Fruit fly (Drosophila melanogaster) whole organism, prepupa: ENCODE data around the gene ect.
A peak's percentile ranks its signal among the peaks of the same experiment; 100 is the strongest.

Experiments used
- Blimp-1 ChIP-seq: fragments of 200-800 bp; sonication (Bioruptor generic); optimal IDR thresholded peaks from 3 replicates; lab custom pipeline; 2017; ENCODE audit warnings: missing biosample characterization, missing genetic modification characterization, mild to moderate bottlenecking, moderate library complexity, missing genetic modification reagents
- CG10631 ChIP-seq: fragments of 200-800 bp; sonication (Bioruptor generic); optimal IDR thresholded peaks from 2 replicates; lab custom pipeline; 2016; ENCODE audit warnings: missing biosample characterization, missing genetic modification characterization
- CG11294 ChIP-seq: fragments of 200-800 bp; sonication (Bioruptor generic); IDR thresholded peaks from 2 replicates; pipeline ENCODE4 v1.3.6; 2022; ENCODE audit warnings: missing biosample characterization, missing genetic modification characterization
- CG11762 ChIP-seq: fragments of 200-800 bp; sonication (Bioruptor generic); optimal IDR thresholded peaks from 3 replicates; lab custom pipeline; 2016; ENCODE audit warnings: missing biosample characterization, missing genetic modification characterization; ENCODE audit not compliant: insufficient read depth
- CG11902 ChIP-seq: fragments of 200-800 bp; sonication (Bioruptor generic); optimal IDR thresholded peaks from 3 replicates; lab custom pipeline; 2016; ENCODE audit warnings: missing biosample characterization, missing genetic modification characterization
- CG15336 ChIP-seq: fragments of 200-800 bp; sonication (Bioruptor generic); IDR thresholded peaks from 2 replicates; pipeline ENCODE4 v1.3.6; 2022; ENCODE audit warnings: missing biosample characterization, missing genetic modification characterization
- CG1621 ChIP-seq: fragments of 200-800 bp; sonication (Bioruptor generic); optimal IDR thresholded peaks from 3 replicates; lab custom pipeline; 2018; ENCODE audit warnings: missing biosample characterization, mild to moderate bottlenecking, missing genetic modification characterization
- CG16779 ChIP-seq: fragments of 200-800 bp; sonication (Bioruptor generic); optimal IDR thresholded peaks from 3 replicates; lab custom pipeline; 2017; ENCODE audit warnings: missing biosample characterization, mild to moderate bottlenecking, missing genetic modification characterization
- CG3032 ChIP-seq: fragments of 200-800 bp; optimal IDR thresholded peaks from 2 replicates; lab custom pipeline; 2019; ENCODE audit warnings: missing biosample characterization, mild to moderate bottlenecking, missing genetic modification characterization, moderate library complexity
- CG31627 ChIP-seq: fragments of 200-800 bp; sonication (Bioruptor generic); optimal IDR thresholded peaks from 3 replicates; lab custom pipeline; 2016; ENCODE audit warnings: missing biosample characterization, missing genetic modification characterization
- CG32006 ChIP-seq: fragments of 200-800 bp; sonication (Bioruptor generic); optimal IDR thresholded peaks from 3 replicates; lab custom pipeline; 2017; ENCODE audit warnings: missing biosample characterization, mild to moderate bottlenecking, missing genetic modification characterization
- CG34406 ChIP-seq: fragments of 200-800 bp; sonication (Bioruptor generic); optimal IDR thresholded peaks from 3 replicates; lab custom pipeline; 2016; ENCODE audit warnings: missing biosample characterization, missing genetic modification characterization
- CG3919 ChIP-seq: fragments of 200-800 bp; sonication (Bioruptor generic); optimal IDR thresholded peaks from 3 replicates; lab custom pipeline; 2016; ENCODE audit warnings: missing biosample characterization, missing genetic modification characterization
- CG4318 ChIP-seq: fragments of 200-800 bp; sonication (Bioruptor generic); optimal IDR thresholded peaks from 3 replicates; lab custom pipeline; 2017; ENCODE audit warnings: missing biosample characterization, mild to moderate bottlenecking, missing genetic modification characterization
- CG6163 ChIP-seq: fragments of 200-800 bp; sonication (Bioruptor generic); IDR thresholded peaks from 3 replicates; pipeline ENCODE4 v1.3.6; 2022; ENCODE audit warnings: missing biosample characterization, missing genetic modification characterization
- CG6276 ChIP-seq: fragments of 200-800 bp; sonication (Bioruptor generic); optimal IDR thresholded peaks from 2 replicates; lab custom pipeline; 2017; ENCODE audit warnings: missing biosample characterization, mild to moderate bottlenecking, missing genetic modification characterization
- CG6854 ChIP-seq: fragments of 200-800 bp; sonication (Bioruptor generic); optimal IDR thresholded peaks from 2 replicates; lab custom pipeline; 2017; ENCODE audit warnings: missing biosample characterization, mild to moderate bottlenecking, missing genetic modification characterization
- CG7368 ChIP-seq: fragments of 200-800 bp; sonication (Bioruptor generic); optimal IDR thresholded peaks from 3 replicates; lab custom pipeline; 2016; ENCODE audit warnings: missing biosample characterization, missing genetic modification characterization
- CG8119 ChIP-seq: fragments of 200-800 bp; sonication (Bioruptor generic); IDR thresholded peaks from 3 replicates; pipeline ENCODE4 v1.3.6; 2022; ENCODE audit warnings: missing biosample characterization, missing genetic modification characterization
- CG8319 ChIP-seq: fragments of 200-800 bp; sonication (Bioruptor generic); optimal IDR thresholded peaks from 3 replicates; lab custom pipeline; 2016; ENCODE audit warnings: missing biosample characterization, missing genetic modification characterization
- Eip75B ChIP-seq: fragments of 200-800 bp; sonication (Bioruptor generic); optimal IDR thresholded peaks from 3 replicates; lab custom pipeline; 2016; ENCODE audit warnings: missing biosample characterization, missing genetic modification characterization
- Ets21C ChIP-seq: fragments of 200-800 bp; sonication (Bioruptor generic); optimal IDR thresholded peaks from 3 replicates; lab custom pipeline; 2016; ENCODE audit warnings: missing biosample characterization, missing genetic modification characterization
- Ets96B ChIP-seq: fragments of 200-800 bp; optimal IDR thresholded peaks from 2 replicates; lab custom pipeline; 2019; ENCODE audit warnings: missing biosample characterization, mild to moderate bottlenecking, missing genetic modification characterization, moderate library complexity
- Hr38 ChIP-seq: sonication (Bioruptor generic); optimal IDR thresholded peaks from 2 replicates; lab custom pipeline; 2016; ENCODE audit warnings: missing biosample characterization, missing genetic modification characterization
- Hr39 ChIP-seq: fragments of 200-800 bp; sonication (Bioruptor generic); optimal IDR thresholded peaks from 2 replicates; lab custom pipeline; 2016; ENCODE audit warnings: missing biosample characterization, missing genetic modification characterization
- Hr4 ChIP-seq: fragments of 200-800 bp; sonication (Bioruptor generic); optimal IDR thresholded peaks from 3 replicates; lab custom pipeline; 2016; ENCODE audit warnings: missing biosample characterization, missing genetic modification characterization
- Lpt ChIP-seq: fragments of 200-800 bp; sonication (Bioruptor generic); optimal IDR thresholded peaks from 3 replicates; lab custom pipeline; 2016; ENCODE audit warnings: missing biosample characterization, missing genetic modification characterization
- Met ChIP-seq: fragments of 200-800 bp; sonication (Bioruptor generic); optimal IDR thresholded peaks from 3 replicates; lab custom pipeline; 2016; ENCODE audit warnings: missing biosample characterization, missing genetic modification characterization
- Smox ChIP-seq: fragments of 200-800 bp; sonication (Bioruptor generic); optimal IDR thresholded peaks from 3 replicates; lab custom pipeline; 2016; ENCODE audit warnings: missing biosample characterization, missing genetic modification characterization
- Sox102F ChIP-seq: fragments of 200-800 bp; sonication (Bioruptor generic); optimal IDR thresholded peaks from 2 replicates; lab custom pipeline; 2016; ENCODE audit warnings: missing biosample characterization, mild to moderate bottlenecking, missing genetic modification characterization
- Sox14 ChIP-seq: fragments of 200-800 bp; sonication (Bioruptor generic); optimal IDR thresholded peaks from 3 replicates; lab custom pipeline; 2016; ENCODE audit warnings: missing biosample characterization, missing genetic modification characterization
- achi ChIP-seq: fragments of 200-800 bp; sonication (Bioruptor generic); optimal IDR thresholded peaks from 3 replicates; lab custom pipeline; 2016; ENCODE audit warnings: missing biosample characterization, missing genetic modification characterization
- cyc ChIP-seq: fragments of 200-800 bp; sonication (Bioruptor generic); optimal IDR thresholded peaks from 3 replicates; lab custom pipeline; 2016; ENCODE audit warnings: missing biosample characterization, missing genetic modification characterization
- dac ChIP-seq: fragments of 200-800 bp; sonication (Bioruptor generic); optimal IDR thresholded peaks from 2 replicates; lab custom pipeline; 2017; ENCODE audit warnings: missing biosample characterization, mild to moderate bottlenecking, missing genetic modification characterization
- dsx ChIP-seq: fragments of 200-800 bp; optimal IDR thresholded peaks from 3 replicates; lab custom pipeline; 2019; ENCODE audit warnings: missing biosample characterization, mild to moderate bottlenecking, missing genetic modification characterization, moderate library complexity; ENCODE audit not compliant: poor library complexity, severe bottlenecking
- eg ChIP-seq: fragments of 200-800 bp; sonication (Bioruptor generic); IDR thresholded peaks from 3 replicates; pipeline ENCODE4 v1.3.6; 2022; ENCODE audit warnings: missing biosample characterization, missing genetic modification characterization
- esn ChIP-seq: fragments of 200-800 bp; sonication (Bioruptor generic); optimal IDR thresholded peaks from 2 replicates; lab custom pipeline; 2016; ENCODE audit warnings: missing biosample characterization, mild to moderate bottlenecking, missing genetic modification characterization, moderate library complexity
- fd59A ChIP-seq: fragments of 200-800 bp; sonication (Bioruptor generic); optimal IDR thresholded peaks from 2 replicates; lab custom pipeline; 2017; ENCODE audit warnings: missing biosample characterization, mild to moderate bottlenecking, missing genetic modification characterization, missing genetic modification reagents
- lz ChIP-seq: fragments of 200-800 bp; sonication (Bioruptor generic); optimal IDR thresholded peaks from 3 replicates; lab custom pipeline; 2016; ENCODE audit warnings: missing biosample characterization, missing genetic modification characterization
- net ChIP-seq: fragments of 200-800 bp; sonication (Bioruptor generic); optimal IDR thresholded peaks from 3 replicates; lab custom pipeline; 2016; ENCODE audit warnings: missing biosample characterization, missing genetic modification characterization
- salr ChIP-seq, 2 experiments: fragments of 200-800 bp; sonication (Bioruptor generic); optimal IDR thresholded peaks; 3 replicates each; lab custom pipeline; 2016 to 2018; ENCODE audit warnings: missing biosample characterization in 2 of 2, missing genetic modification characterization in 2 of 2, mild to moderate bottlenecking in 1 of 2
- spab ChIP-seq: fragments of 200-800 bp; sonication (Bioruptor generic); optimal IDR thresholded peaks from 2 replicates; lab custom pipeline; 2017; ENCODE audit warnings: missing biosample characterization, mild to moderate bottlenecking, missing genetic modification characterization, missing genetic modification reagents
- ss ChIP-seq, 2 experiments: fragments of 200-800 bp; sonication (Bioruptor generic); optimal IDR thresholded peaks; 2 replicates in 1 of 2; 3 replicates in 1 of 2; lab custom pipeline; 2017 to 2018; ENCODE audit warnings: mild to moderate bottlenecking in 2 of 2, missing biosample characterization in 2 of 2, missing genetic modification characterization in 2 of 2, moderate library complexity in 1 of 2
- svp ChIP-seq: fragments of 200-800 bp; sonication (Bioruptor generic); peaks from one replicate; lab custom pipeline; 2016; ENCODE audit warnings: missing biosample characterization, missing genetic modification characterization

Gene ect

DNA sequence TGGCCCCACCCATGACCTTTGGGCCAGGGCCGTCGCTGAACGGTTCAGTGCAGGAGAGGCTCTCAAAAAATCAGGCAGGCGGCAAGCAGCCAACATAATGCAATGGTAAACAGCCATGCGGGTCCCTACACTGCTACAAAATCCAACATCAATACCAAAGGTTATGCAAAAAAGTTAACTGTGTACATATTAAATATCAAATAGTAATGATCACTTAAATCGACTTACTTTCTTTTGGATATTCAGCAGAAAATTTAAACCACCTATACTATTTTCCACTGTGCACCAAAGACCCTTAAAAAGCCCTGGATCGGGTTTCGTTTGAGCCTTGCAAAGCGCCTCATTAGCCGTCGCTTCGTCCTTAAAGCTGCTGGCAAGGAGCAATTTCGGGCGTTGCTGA, 25.5 kb upstream of the ect start (continued):
- TF ChIP-seq cyc (GFP tag; lab: Kevin White, UChicago): peak; percentile 17
- TF ChIP-seq CG3919 (GFP tag; lab: Kevin White, UChicago): peak; percentile 36
- TF ChIP-seq CG7368 (GFP tag; lab: Kevin White, UChicago): no peak
- TF ChIP-seq Eip75B (GFP tag; lab: Kevin White, UChicago): peak; percentile 38
- no peak for TF ChIP-seq Hr38 (GFP tag; lab: Kevin White, UChicago)
- TF ChIP-seq lz (GFP tag; lab: Kevin White, UChicago): peak; percentile 33
- peak; percentile 63; the same call in 1 of the 3 replicates for TF ChIP-seq CG6163 (GFP tag; lab: Robert Waterston, UW)
- TF ChIP-seq Blimp-1 (GFP tag; lab: Kevin White, UChicago): no peak
- no peak for TF ChIP-seq CG10631 (GFP tag; lab: Kevin White, UChicago)
- no peak for TF ChIP-seq CG16779 (tag; lab: Kevin White, UChicago)
- no peak for TF ChIP-seq CG8119 (GFP tag; lab: Robert Waterston, UW)
- TF ChIP-seq dsx: peak; percentile 11
- TF ChIP-seq CG34406 (GFP tag; lab: Kevin White, UChicago): no peak
- TF ChIP-seq Met: peak; percentile 51
- no peak for TF ChIP-seq Sox102F (GFP tag; lab: Kevin White, UChicago)
- TF ChIP-seq CG6276 (GFP tag; lab: Kevin White, UChicago): no peak
- peak; percentile 32 for TF ChIP-seq CG1621 (tag; lab: Kevin White, UChicago)
- TF ChIP-seq esn (GFP tag; lab: Kevin White, UChicago): peak; percentile 33
- no peak for TF ChIP-seq CG4318 (GFP tag; lab: Kevin White, UChicago)
- peak; percentile 18 for TF ChIP-seq Sox14 (GFP tag; lab: Kevin White, UChicago)
- no peak for TF ChIP-seq Hr4 (GFP tag; lab: Kevin White, UChicago)
- peak; percentile 76 for TF ChIP-seq svp
- TF ChIP-seq CG8319 (GFP tag; lab: Kevin White, UChicago): no peak
- no peak for TF ChIP-seq salr (GFP tag; optimal IDR thresholded peaks at IDR 0.05; lab: Kevin White, UChicago)
- TF ChIP-seq ss (GFP tag; optimal IDR thresholded peaks at IDR 0.05; lab: Kevin White, UChicago): peak in 1 of 2 experiments; percentile 41
- TF ChIP-seq achi (GFP tag; lab: Kevin White, UChicago): peak; percentile 10
- TF ChIP-seq Smox (GFP tag; lab: Kevin White, UChicago): peak; percentile 44
- no peak for TF ChIP-seq dac
- TF ChIP-seq CG6854 (GFP tag; lab: Kevin White, UChicago): no peak
- peak; percentile 16 for TF ChIP-seq fd59A
- no peak for TF ChIP-seq Lpt (GFP tag; lab: Kevin White, UChicago)
- peak; percentile 16 for TF ChIP-seq spab

DNA sequence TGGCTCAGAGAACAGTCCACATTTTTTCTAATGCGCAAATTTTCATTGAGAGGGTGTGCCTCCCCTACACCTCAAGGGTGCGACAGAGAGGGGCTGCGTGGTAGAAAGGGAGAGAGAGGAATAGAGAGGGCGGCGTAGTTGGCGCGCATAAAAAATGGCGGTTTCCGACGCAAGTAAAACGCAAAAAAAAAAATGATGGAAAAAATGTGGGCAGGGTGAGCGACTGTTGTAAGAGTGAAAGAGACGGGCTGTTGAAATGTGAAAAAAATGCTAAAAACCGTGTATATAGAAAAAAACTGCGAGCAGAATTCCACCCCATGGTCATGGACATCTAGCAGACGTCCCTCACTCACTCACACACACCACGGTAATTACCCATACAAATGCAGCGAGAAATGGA, 24.4 kb upstream of the ect start:
- TF ChIP-seq CG6163 (GFP tag; lab: Robert Waterston, UW) (peak; percentile 49; the same call in 1 of the 3 replicates), ss (GFP tag; optimal IDR thresholded peaks at IDR 0.05; lab: Kevin White, UChicago) (peak in 1 of 2 experiments; percentile 39), Blimp-1 (GFP tag; lab: Kevin White, UChicago) (no peak)

DNA sequence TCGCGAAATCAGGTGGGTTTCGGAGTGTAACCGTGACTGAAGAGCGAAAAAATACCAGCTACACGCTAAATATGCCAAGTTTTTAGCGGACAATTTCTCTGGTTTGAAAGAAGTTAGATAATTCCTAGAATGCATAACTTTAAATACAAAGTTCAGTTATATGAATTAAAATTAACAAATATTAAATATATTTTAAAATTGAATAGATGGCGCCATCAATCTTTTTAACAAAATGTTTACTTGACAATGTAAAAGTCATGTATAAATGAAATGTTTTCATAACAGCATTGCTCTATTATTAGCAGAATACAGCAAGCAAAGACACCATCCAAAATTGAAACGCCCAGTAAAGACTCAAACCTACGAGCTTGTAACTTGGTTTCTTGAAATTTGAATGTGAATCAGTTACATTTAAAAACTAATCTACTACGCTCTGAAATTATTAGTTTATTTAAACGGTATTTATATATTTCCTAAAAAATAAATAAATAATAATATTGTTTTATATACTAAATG, 23.6 kb upstream of the ect start, which contains the start of gene scramb1:
Gene scramb1, minus strand, starts transcription at position 27 of the 516 bp plus-strand sequence.
- no peak for TF ChIP-seq Ets21C (GFP tag; lab: Kevin White, UChicago)
- peak; percentile 28 for TF ChIP-seq dsx

DNA sequence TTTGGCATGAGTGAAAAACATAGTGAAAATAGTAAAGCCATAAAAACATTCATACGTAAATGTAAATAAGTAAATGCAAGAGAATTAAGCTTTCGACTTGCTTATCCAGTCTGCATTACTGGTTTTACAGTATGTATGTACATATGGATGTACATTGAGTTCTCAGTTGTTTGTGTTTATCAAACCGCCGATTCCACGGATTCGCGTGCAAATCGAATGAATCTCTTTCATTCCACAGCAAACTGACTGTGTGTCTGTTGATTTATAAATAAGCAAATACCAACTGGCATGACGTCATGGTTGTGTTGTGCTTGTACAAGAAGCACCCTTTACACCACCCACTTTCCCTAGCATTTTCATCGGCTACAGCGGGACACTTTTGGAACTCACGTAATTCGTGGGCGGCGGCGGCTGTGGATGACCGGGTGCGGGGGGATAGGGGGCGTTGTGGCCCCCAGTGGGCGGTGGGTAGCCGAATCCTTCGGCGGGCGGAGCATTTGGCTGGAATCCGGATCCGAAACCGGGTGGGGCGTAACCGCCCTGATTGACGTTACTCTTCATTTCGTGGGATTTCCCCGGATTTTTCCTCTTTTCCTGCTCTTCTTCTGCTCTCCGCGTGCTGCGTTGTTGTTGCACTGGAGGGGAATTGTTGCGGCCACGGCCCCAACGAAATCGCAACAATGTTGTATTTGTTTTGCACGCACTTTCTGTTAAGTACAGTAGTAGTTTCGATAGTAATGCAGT, 23.0 kb upstream of the ect start:
- TF ChIP-seq CG4318 (GFP tag; lab: Kevin White, UChicago) (no peak), CG3032 (no peak), CG6163 (GFP tag; lab: Robert Waterston, UW) (no peak), Ets96B (tag; lab: Kevin White, UChicago) (no peak), CG15336 (GFP tag; lab: Robert Waterston, UW) (peak; percentile 56), CG11902 (GFP tag; lab: Kevin White, UChicago) (no peak), CG32006 (no peak), Hr39 (GFP tag; lab: Kevin White, UChicago) (peak; percentile 31), lz (GFP tag; lab: Kevin White, UChicago) (peak; percentile 13), Blimp-1 (GFP tag; lab: Kevin White, UChicago) (no peak), net (GFP tag; lab: Kevin White, UChicago) (peak; percentile 2), salr (GFP tag; optimal IDR thresholded peaks at IDR 0.05; lab: Kevin White, UChicago) (no peak), Hr38 (GFP tag; lab: Kevin White, UChicago) (no peak), CG11762 (GFP tag; lab: Kevin White, UChicago) (no peak), eg (GFP tag; lab: Robert Waterston, UW) (no peak), CG11294 (GFP tag; lab: Robert Waterston, UW) (no peak), CG31627 (peak; percentile 20), CG3919 (GFP tag; lab: Kevin White, UChicago) (peak; percentile 26)
